Worm (Caenorhabditis elegans) whole organism, mixed stage, embryonic: ENCODE data around the gene T10B9.9.

Source experiments
- bed-3 ChIP-seq: fragments of 200-800 bp; sonication (Bioruptor generic); optimal IDR thresholded peaks from 3 replicates; lab custom pipeline; 2018; ENCODE audit warnings: mild to moderate bottlenecking, missing genetic modification characterization, moderate library complexity, missing compliant biosample characterization
- blmp-1 ChIP-seq: fragments of 150-350 bp; optimal IDR thresholded peaks from 2 replicates; lab custom pipeline; 2014; ENCODE audit warnings: missing biosample characterization, missing genetic modification characterization
- ceh-43 ChIP-seq: fragments of 200-800 bp; sonication (Bioruptor generic); optimal IDR thresholded peaks from 2 replicates; lab custom pipeline; 2018; ENCODE audit warnings: mild to moderate bottlenecking, missing genetic modification characterization, moderate library complexity, missing compliant biosample characterization
- cnd-1 ChIP-seq: fragments of 200-800 bp; sonication (Bioruptor generic); optimal IDR thresholded peaks from 2 replicates; lab custom pipeline; 2018; ENCODE audit warnings: mild to moderate bottlenecking, missing genetic modification characterization, missing compliant biosample characterization
- elt-1 ChIP-seq: sonication (generic microtip); optimal IDR thresholded peaks from 2 replicates; lab custom pipeline; 2017; ENCODE audit warnings: missing genetic modification characterization, mild to moderate bottlenecking, missing compliant biosample characterization, antibody characterized with exemption, moderate library complexity, borderline replicate concordance; ENCODE audit not compliant: insufficient read depth
- lin-13 ChIP-seq: fragments of 150-350 bp; optimal IDR thresholded peaks from 2 replicates; lab custom pipeline; 2014; ENCODE audit warnings: missing biosample characterization, missing genetic modification characterization
- mls-2 ChIP-seq: sonication (generic microtip); optimal IDR thresholded peaks from 2 replicates; lab custom pipeline; 2016; ENCODE audit warnings: mild to moderate bottlenecking, missing genetic modification characterization, moderate library complexity, missing compliant biosample characterization
- nhr-237 ChIP-seq: fragments of 150-350 bp; optimal IDR thresholded peaks from 2 replicates; lab custom pipeline; 2014; ENCODE audit warnings: missing biosample characterization, missing genetic modification characterization
- nhr-28 ChIP-seq: fragments of 150-350 bp; optimal IDR thresholded peaks from 2 replicates; lab custom pipeline; 2014; ENCODE audit warnings: missing biosample characterization, missing genetic modification characterization
- nhr-76 ChIP-seq: sonication (generic microtip); optimal IDR thresholded peaks from 2 replicates; lab custom pipeline; 2017; ENCODE audit warnings: missing biosample characterization, missing genetic modification characterization
- pha-4 ChIP-seq: fragments of 150-350 bp; optimal IDR thresholded peaks from 2 replicates; lab custom pipeline; 2018; ENCODE audit warnings: missing biosample characterization, missing genetic modification reagents, missing genetic modification characterization
- snpc-4 ChIP-seq: fragments of 150-350 bp; optimal IDR thresholded peaks from 2 replicates; lab custom pipeline; 2014; ENCODE audit warnings: missing biosample characterization, missing genetic modification characterization
- sptf-1 ChIP-seq: sonication (generic microtip); optimal IDR thresholded peaks from 2 replicates; lab custom pipeline; 2017; ENCODE audit warnings: mild to moderate bottlenecking, missing genetic modification characterization, moderate library complexity, missing compliant biosample characterization
- unc-62 ChIP-seq: fragments of 150-350 bp; optimal IDR thresholded peaks from 2 replicates; lab custom pipeline; 2014; ENCODE audit warnings: missing biosample characterization, missing genetic modification reagents, missing genetic modification characterization

DNA sequence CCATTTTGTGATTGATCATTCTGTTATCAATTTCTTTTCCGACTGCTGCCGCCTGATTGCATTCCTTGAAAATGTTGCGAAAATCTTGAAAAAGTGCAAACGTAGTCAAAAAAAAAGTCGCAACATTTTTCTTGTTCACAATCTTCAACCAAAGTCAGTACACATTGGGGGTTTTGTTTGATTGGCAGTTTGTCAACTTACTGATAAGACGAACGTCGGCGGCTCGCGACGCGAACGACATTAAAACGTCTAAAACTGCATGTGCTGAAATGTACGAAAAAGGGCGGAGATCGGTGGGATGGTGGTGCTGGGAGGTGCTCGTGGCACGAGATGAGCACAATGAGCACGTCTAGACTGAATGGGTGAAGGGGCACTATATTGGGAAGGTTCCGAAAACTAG, 36.9 kb downstream of the T10B9.9 start:
- TF ChIP-seq pha-4 (no peak), nhr-76 (tag; lab: Kevin White, UChicago) (no peak), mls-2 (tag; lab: Kevin White, UChicago) (no peak), nhr-237 (tag; lab: Kevin White, UChicago) (no peak), sptf-1 (no peak), cnd-1 (tag; lab: Kevin White, UChicago) (no peak), elt-1 (tag; lab: Kevin White, UChicago) (no peak), unc-62 (GFP tag; lab: Kevin White, UChicago) (no peak), lin-13 (tag; lab: Kevin White, UChicago) (no peak), ceh-43 (GFP tag; lab: Kevin White, UChicago) (no peak), blmp-1 (no peak), nhr-28 (no peak), bed-3 (GFP tag; lab: Kevin White, UChicago) (no peak), snpc-4 (tag; lab: Kevin White, UChicago) (no peak)
